Fruit fly (Drosophila melanogaster) whole organism, embryonic: ENCODE data around the gene Ak1.

Experiments
- Atf6 ChIP-seq: fragments of 200-800 bp; sonication (Bioruptor generic); IDR thresholded peaks from 2 replicates; pipeline ENCODE4 v1.3.6; 2022; ENCODE audit warnings: missing biosample characterization, missing genetic modification characterization
- CG10209 ChIP-seq: fragments of 200-800 bp; sonication (Bioruptor generic); optimal IDR thresholded peaks from 3 replicates; lab custom pipeline; 2017; ENCODE audit warnings: missing biosample characterization, mild to moderate bottlenecking, missing genetic modification characterization, missing genetic modification reagents
- CG10321 ChIP-seq: fragments of 200-800 bp; sonication (Bioruptor generic); IDR thresholded peaks from 2 replicates; pipeline ENCODE4 v1.3.6; 2022; ENCODE audit warnings: missing biosample characterization, missing genetic modification characterization
- CG10366 ChIP-seq: fragments of 200-800 bp; sonication (Bioruptor generic); IDR thresholded peaks from 2 replicates; pipeline ENCODE4 v1.3.6; 2022; ENCODE audit warnings: missing biosample characterization, missing genetic modification characterization
- CG10431 ChIP-seq: fragments of 200-800 bp; sonication (Bioruptor generic); optimal IDR thresholded peaks from 3 replicates; lab custom pipeline; 2018; ENCODE audit warnings: missing biosample characterization, mild to moderate bottlenecking, missing genetic modification characterization
- CG10959 ChIP-seq: fragments of 200-800 bp; sonication (Bioruptor generic); IDR thresholded peaks from 2 replicates; pipeline ENCODE4 v1.3.6; 2022; ENCODE audit warnings: missing biosample characterization, missing genetic modification characterization
- CG14441 ChIP-seq: fragments of 200-800 bp; sonication (Bioruptor generic); IDR thresholded peaks from 2 replicates; pipeline ENCODE4 v1.3.6; 2022; ENCODE audit warnings: missing biosample characterization, missing genetic modification characterization
- CG1603 ChIP-seq: fragments of 200-800 bp; sonication (Bioruptor generic); optimal IDR thresholded peaks from 2 replicates; lab custom pipeline; 2019; ENCODE audit warnings: missing biosample characterization, mild to moderate bottlenecking, missing genetic modification characterization, moderate library complexity
- CG16815 ChIP-seq: fragments of 200-800 bp; sonication (Bioruptor generic); optimal IDR thresholded peaks from 3 replicates; lab custom pipeline; 2017; ENCODE audit warnings: missing biosample characterization, mild to moderate bottlenecking, missing genetic modification characterization
- CG17385 ChIP-seq: fragments of 200-800 bp; sonication (Bioruptor generic); optimal IDR thresholded peaks from 3 replicates; lab custom pipeline; 2018; ENCODE audit warnings: missing biosample characterization, mild to moderate bottlenecking, missing genetic modification characterization
- CG30020 ChIP-seq: fragments of 200-800 bp; optimal IDR thresholded peaks from 2 replicates; lab custom pipeline; 2019; ENCODE audit warnings: missing biosample characterization, mild to moderate bottlenecking, missing genetic modification characterization, moderate library complexity
- CG34224 ChIP-seq: fragments of 200-800 bp; sonication (Bioruptor generic); IDR thresholded peaks from 3 replicates; pipeline ENCODE4 v1.3.6; 2022; ENCODE audit warnings: missing biosample characterization, missing genetic modification characterization; ENCODE audit not compliant: partially characterized antibody
- CG3847 ChIP-seq: fragments of 200-800 bp; sonication (Bioruptor generic); IDR thresholded peaks from 2 replicates; pipeline ENCODE4 v1.3.6; 2022; ENCODE audit warnings: missing biosample characterization, missing genetic modification characterization
- CG6654 ChIP-seq: fragments of 200-800 bp; sonication (Bioruptor generic); optimal IDR thresholded peaks from 2 replicates; lab custom pipeline; 2017; ENCODE audit warnings: missing biosample characterization, mild to moderate bottlenecking, missing genetic modification characterization
- CG7372 ChIP-seq: fragments of 200-800 bp; sonication (Bioruptor generic); IDR thresholded peaks from 2 replicates; pipeline ENCODE4 v1.3.6; 2022; ENCODE audit warnings: missing biosample characterization, missing genetic modification characterization
- CG7556 ChIP-seq: fragments of 200-800 bp; sonication (Bioruptor generic); optimal IDR thresholded peaks from 2 replicates; lab custom pipeline; 2017; ENCODE audit warnings: missing biosample characterization, mild to moderate bottlenecking, missing genetic modification characterization
- CG7745 ChIP-seq: fragments of 200-800 bp; sonication (Bioruptor generic); optimal IDR thresholded peaks from 2 replicates; lab custom pipeline; 2018; ENCODE audit warnings: missing biosample characterization, mild to moderate bottlenecking, missing genetic modification characterization, moderate library complexity
- CG8388 ChIP-seq: fragments of 200-800 bp; sonication (Bioruptor generic); optimal IDR thresholded peaks from 2 replicates; lab custom pipeline; 2019; ENCODE audit warnings: missing biosample characterization, mild to moderate bottlenecking, missing genetic modification characterization, moderate library complexity
- Dip2 ChIP-seq: fragments of 200-800 bp; sonication (Bioruptor generic); IDR thresholded peaks from 2 replicates; pipeline ENCODE4 v1.3.6; 2022; ENCODE audit warnings: missing biosample characterization, missing genetic modification characterization
- ERR ChIP-seq: fragments of 200-800 bp; sonication (Bioruptor generic); optimal IDR thresholded peaks from 2 replicates; lab custom pipeline; 2016; ENCODE audit warnings: missing biosample characterization, missing genetic modification characterization
- MTF-1 ChIP-seq: fragments of 200-800 bp; sonication (Bioruptor generic); optimal IDR thresholded peaks from 2 replicates; lab custom pipeline; 2018; ENCODE audit warnings: missing biosample characterization, mild to moderate bottlenecking, missing genetic modification characterization, borderline replicate concordance
- Oli ChIP-seq: fragments of 200-800 bp; sonication (Bioruptor generic); optimal IDR thresholded peaks from 2 replicates; lab custom pipeline; 2018; ENCODE audit warnings: missing biosample characterization, mild to moderate bottlenecking, missing genetic modification characterization, moderate library complexity
- Optix ChIP-seq: fragments of 200-800 bp; sonication (Bioruptor generic); IDR thresholded peaks from 3 replicates; pipeline ENCODE4 v1.3.6; 2022; ENCODE audit warnings: missing biosample characterization, missing genetic modification characterization
- Rx ChIP-seq: fragments of 200-800 bp; sonication (Bioruptor generic); IDR thresholded peaks from 2 replicates; pipeline ENCODE4 v1.3.6; 2022; ENCODE audit warnings: missing biosample characterization, missing genetic modification characterization
- Sox102F ChIP-seq: fragments of 200-800 bp; sonication (Bioruptor generic); optimal IDR thresholded peaks from 2 replicates; lab custom pipeline; 2018; ENCODE audit warnings: missing biosample characterization, mild to moderate bottlenecking, missing genetic modification characterization, moderate library complexity
- Trl ChIP-seq, 3 experiments: fragments of >200 bp in 2 of 3; fragments of 200-800 bp in 1 of 3; sonication (Bioruptor generic) in 1 of 3; optimal IDR thresholded peaks; 2 replicates in 1 of 3; 3 replicates in 2 of 3; lab custom pipeline; 2016 to 2017; ENCODE audit warnings: missing biosample characterization in 1 of 3, missing genetic modification characterization in 1 of 3
- Xrp1 ChIP-seq: fragments of 200-800 bp; sonication (Bioruptor generic); IDR thresholded peaks from 2 replicates; pipeline ENCODE4 v1.3.6; 2022; ENCODE audit warnings: missing biosample characterization, missing genetic modification characterization
- ato ChIP-seq: fragments of 200-800 bp; sonication (Bioruptor generic); IDR thresholded peaks from 2 replicates; pipeline ENCODE4 v1.3.6; 2022; ENCODE audit warnings: missing biosample characterization, missing genetic modification characterization; ENCODE audit not compliant: partially characterized antibody
- cad ChIP-seq: fragments of >200 bp; optimal IDR thresholded peaks from 2 replicates; lab custom pipeline; 2017; ENCODE audit warnings: missing biosample characterization, missing genetic modification characterization
- fru ChIP-seq: fragments of >200 bp; optimal IDR thresholded peaks from 2 replicates; lab custom pipeline; 2017
- gce ChIP-seq: fragments of 200-800 bp; sonication (Bioruptor generic); IDR thresholded peaks from 3 replicates; pipeline ENCODE4 v1.3.6; 2022; ENCODE audit warnings: missing biosample characterization, missing genetic modification characterization
- gfzf ChIP-seq: fragments of 200-800 bp; sonication (Bioruptor generic); optimal IDR thresholded peaks from 2 replicates; lab custom pipeline; 2016; ENCODE audit warnings: missing biosample characterization, mild to moderate bottlenecking, missing genetic modification characterization, moderate library complexity
- gsb-n ChIP-seq: fragments of 200-800 bp; sonication (Bioruptor generic); optimal IDR thresholded peaks from 3 replicates; lab custom pipeline; 2018; ENCODE audit warnings: missing biosample characterization, mild to moderate bottlenecking, missing genetic modification characterization
- jigr1 ChIP-seq: fragments of 200-800 bp; sonication (Bioruptor generic); IDR thresholded peaks from 3 replicates; pipeline ENCODE4 v1.3.6; 2022; ENCODE audit warnings: missing biosample characterization, missing genetic modification characterization
- lmd ChIP-seq: fragments of 200-800 bp; sonication (Bioruptor generic); IDR thresholded peaks from 2 replicates; pipeline ENCODE4 v1.3.6; 2022; ENCODE audit warnings: missing biosample characterization, missing genetic modification characterization
- lola ChIP-seq, 3 experiments: fragments of >200 bp in 2 of 3; fragments of 200-800 bp in 1 of 3; sonication (Bioruptor generic) in 1 of 3; optimal IDR thresholded peaks; 2 replicates each; lab custom pipeline; 2017 to 2019; ENCODE audit warnings: missing biosample characterization in 3 of 3, missing genetic modification characterization in 3 of 3, mild to moderate bottlenecking in 1 of 3, moderate library complexity in 1 of 3
- nerfin-1 ChIP-seq: fragments of 200-800 bp; sonication (Bioruptor generic); optimal IDR thresholded peaks from 3 replicates; lab custom pipeline; 2019; ENCODE audit warnings: missing biosample characterization, mild to moderate bottlenecking, missing genetic modification characterization, moderate library complexity
- odd ChIP-seq: fragments of 200-800 bp; sonication (Bioruptor generic); optimal IDR thresholded peaks from 2 replicates; lab custom pipeline; 2017; ENCODE audit warnings: missing biosample characterization, mild to moderate bottlenecking, missing genetic modification characterization
- pan ChIP-seq, 4 experiments: fragments of >200 bp in 3 of 4; fragments of 200-800 bp in 1 of 4; sonication (Bioruptor generic) in 1 of 4; optimal IDR thresholded peaks in 3 of 4; IDR thresholded peaks in 1 of 4; 2 replicates each; pipeline versions ENCODE4 v1.3.6 to Lab custom; 2017 to 2022; ENCODE audit warnings: missing biosample characterization in 2 of 4, missing genetic modification characterization in 2 of 4, mixed read lengths in 1 of 4
- peb ChIP-seq: fragments of 200-800 bp; sonication (Bioruptor generic); IDR thresholded peaks from 2 replicates; pipeline ENCODE4 v1.3.6; 2022; ENCODE audit warnings: missing biosample characterization, missing genetic modification characterization
- phol ChIP-seq: fragments of 200-800 bp; sonication (Bioruptor generic); optimal IDR thresholded peaks from 3 replicates; lab custom pipeline; 2018; ENCODE audit warnings: missing biosample characterization, mild to moderate bottlenecking, missing genetic modification characterization, moderate library complexity
- pnt ChIP-seq: fragments of 200-800 bp; sonication (Bioruptor generic); optimal IDR thresholded peaks from 3 replicates; lab custom pipeline; 2016; ENCODE audit warnings: missing biosample characterization, missing genetic modification characterization
- sima ChIP-seq: fragments of 200-800 bp; sonication (Bioruptor generic); optimal IDR thresholded peaks from 2 replicates; lab custom pipeline; 2016; ENCODE audit warnings: missing biosample characterization, missing genetic modification characterization
- sisA ChIP-seq: fragments of 200-800 bp; sonication (Bioruptor generic); IDR thresholded peaks from 2 replicates; pipeline ENCODE4 v1.3.6; 2022; ENCODE audit warnings: missing biosample characterization, missing genetic modification characterization
- slbo ChIP-seq: fragments of 200-800 bp; sonication (Bioruptor generic); IDR thresholded peaks from 2 replicates; pipeline ENCODE4 v1.3.6; 2022; ENCODE audit warnings: missing biosample characterization, missing genetic modification characterization
- ssp ChIP-seq: fragments of 200-800 bp; sonication (Bioruptor generic); IDR thresholded peaks from 2 replicates; pipeline ENCODE4 v1.3.6; 2022; ENCODE audit warnings: missing biosample characterization, missing genetic modification characterization
- ttk ChIP-seq: fragments of 200-800 bp; sonication (Bioruptor generic); IDR thresholded peaks from 2 replicates; pipeline ENCODE4 v2.1.2; 2022; ENCODE audit warnings: missing biosample characterization, missing genetic modification characterization
- vnd ChIP-seq: fragments of 200-800 bp; sonication (Bioruptor generic); IDR thresholded peaks from 3 replicates; pipeline ENCODE4 v1.3.6; 2022; ENCODE audit warnings: missing biosample characterization, missing genetic modification characterization; ENCODE audit not compliant: partially characterized antibody
- zen2 ChIP-seq: fragments of 200-800 bp; sonication (Bioruptor generic); IDR thresholded peaks from 3 replicates; pipeline ENCODE4 v1.3.6; 2022; ENCODE audit warnings: missing biosample characterization, missing genetic modification characterization; ENCODE audit not compliant: partially characterized antibody

Gene Ak1

DNA sequence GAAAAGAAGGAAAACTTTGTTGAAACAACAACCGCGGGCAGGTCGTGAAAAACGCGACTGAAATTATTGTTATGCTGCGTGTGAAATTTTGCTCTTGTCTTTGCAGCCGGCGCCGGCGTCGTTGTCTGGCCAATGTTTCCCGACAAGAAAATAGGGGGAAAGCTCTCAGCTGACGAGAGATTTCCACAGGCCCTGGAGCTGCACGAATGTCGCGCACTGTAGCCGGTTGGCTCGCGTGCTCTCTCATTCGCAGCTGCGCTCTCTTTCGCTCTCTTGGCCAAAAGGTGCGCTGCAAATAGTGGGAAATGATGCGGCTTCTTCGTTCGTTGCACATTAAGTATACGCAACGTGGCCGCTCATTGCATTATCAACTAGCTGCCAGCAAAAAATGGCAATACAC lies 40.2 kb downstream of the Ak1 start, which contains the start of gene CG9760 (continued):
- TF ChIP-seq Atf6: peak; percentile 7; the same call in 1 of the 2 replicates
- no peak for TF ChIP-seq vnd (GFP tag; lab: Robert Waterston, UW)
- no peak for TF ChIP-seq CG10431 (GFP tag; lab: Kevin White, UChicago)
- no peak for TF ChIP-seq CG6654 (GFP tag; lab: Kevin White, UChicago)
- peak; percentile 34 for TF ChIP-seq CG8388 (GFP tag; lab: Kevin White, UChicago)
- peak; percentile 5; the same call in 1 of the 2 replicates for TF ChIP-seq sisA (GFP tag; lab: Robert Waterston, UW)
- no peak for TF ChIP-seq odd (GFP tag; lab: Kevin White, UChicago)
- TF ChIP-seq CG14441 (GFP tag; lab: Robert Waterston, UW): peak; percentile 47
- TF ChIP-seq CG34224 (GFP tag; lab: Robert Waterston, UW): no peak
- TF ChIP-seq Sox102F (GFP tag; lab: Kevin White, UChicago): peak; percentile 29
- no peak for TF ChIP-seq nerfin-1 (tag; lab: Kevin White, UChicago)
- peak; percentile 56 to 58 for TF ChIP-seq Trl (optimal IDR thresholded peaks at IDR 0.05; lab: Kevin White, UChicago)
- no peak for TF ChIP-seq Trl (GFP tag; optimal IDR thresholded peaks at IDR 0.05; lab: Kevin White, UChicago)
- TF ChIP-seq ssp (GFP tag; lab: Robert Waterston, UW): 0 out of 2 replicates have a peak, but pooled peaks have one; percentile 11
- peak; percentile 39 for TF ChIP-seq lmd (GFP tag; lab: Robert Waterston, UW)
- TF ChIP-seq CG7556 (GFP tag; lab: Kevin White, UChicago): no peak
- peak; percentile 34 for TF ChIP-seq CG10366
- peak; percentile 12 for TF ChIP-seq Oli (tag; lab: Kevin White, UChicago)
- 0 out of 2 replicates have a peak, but pooled peaks have one; percentile 34 for TF ChIP-seq ttk
- 0 out of 3 replicates have a peak, but pooled peaks have one; percentile 12 for TF ChIP-seq gce
- TF ChIP-seq CG1603 (tag; lab: Kevin White, UChicago): peak; percentile 46
- TF ChIP-seq sima (GFP tag; lab: Kevin White, UChicago): no peak
- TF ChIP-seq slbo (GFP tag; lab: Robert Waterston, UW): peak; percentile 25; the same call in 1 of the 2 replicates
- 0 out of 2 replicates have a peak, but pooled peaks have one; percentile 22 for TF ChIP-seq Rx (GFP tag; lab: Robert Waterston, UW)
- TF ChIP-seq pnt (GFP tag; lab: Kevin White, UChicago): peak; percentile 2

DNA sequence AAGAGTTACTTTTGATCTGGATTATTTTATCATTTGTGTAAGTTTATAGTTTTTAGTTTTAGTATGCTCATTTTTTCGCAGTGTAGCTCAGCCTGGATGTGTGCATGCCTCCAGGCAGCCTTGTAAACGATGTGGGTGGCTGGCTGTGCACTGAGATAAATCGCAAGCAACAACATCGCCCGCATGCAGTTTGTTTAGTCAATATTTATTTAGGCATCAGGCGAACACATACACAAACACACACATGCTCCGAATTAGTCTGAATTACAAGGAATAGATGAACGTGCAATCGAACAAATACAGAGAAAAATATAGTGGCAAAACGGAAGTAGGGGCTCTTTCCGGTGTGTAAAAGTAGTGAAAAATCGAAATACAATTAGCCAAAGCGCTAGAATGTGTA lies 40.8 kb downstream of the Ak1 start:
- no peak for TF ChIP-seq fru
- no peak for TF ChIP-seq MTF-1 (GFP tag; lab: Kevin White, UChicago)
- TF ChIP-seq jigr1: no peak
- no peak for TF ChIP-seq CG10959 (GFP tag; lab: Robert Waterston, UW)
- TF ChIP-seq peb: no peak
- no peak for TF ChIP-seq Optix (GFP tag; lab: Robert Waterston, UW)
- no peak for TF ChIP-seq gsb-n (tag; lab: Kevin White, UChicago)
- TF ChIP-seq Xrp1 (GFP tag; lab: Robert Waterston, UW): no peak
- no peak for TF ChIP-seq CG30020 (tag; lab: Kevin White, UChicago)
- no peak for TF ChIP-seq CG7745 (tag; lab: Kevin White, UChicago)
- no peak for TF ChIP-seq lola (GFP tag; optimal IDR thresholded peaks at IDR 0.05; lab: Kevin White, UChicago)
- TF ChIP-seq cad: no peak
- no peak for TF ChIP-seq gfzf (GFP tag; lab: Kevin White, UChicago)
- TF ChIP-seq CG10209: no peak
- no peak for TF ChIP-seq pan (optimal IDR thresholded peaks at IDR 0.05; lab: Kevin White, UChicago)
- no peak for TF ChIP-seq pan (GFP tag; optimal IDR thresholded peaks at IDR 0.05 in 1 of 2, IDR thresholded peaks at IDR 0.05 in 1 of 2)
- no peak for TF ChIP-seq CG16815 (GFP tag; lab: Kevin White, UChicago)
- TF ChIP-seq Dip2 (GFP tag; lab: Robert Waterston, UW): no peak
- no peak for TF ChIP-seq Sox102F (GFP tag; lab: Kevin White, UChicago)
- peak; percentile 38 for TF ChIP-seq ssp (GFP tag; lab: Robert Waterston, UW)
- TF ChIP-seq CG10321: no peak
- no peak for TF ChIP-seq CG17385
- no peak for TF ChIP-seq ato (GFP tag; lab: Robert Waterston, UW)
- TF ChIP-seq zen2 (GFP tag; lab: Robert Waterston, UW): no peak
- no peak for TF ChIP-seq phol (tag; lab: Kevin White, UChicago)
- TF ChIP-seq CG7372: no peak
- no peak for TF ChIP-seq Trl (optimal IDR thresholded peaks at IDR 0.05; lab: Kevin White, UChicago)
- no peak for TF ChIP-seq Trl (GFP tag; optimal IDR thresholded peaks at IDR 0.05; lab: Kevin White, UChicago)
- no peak for TF ChIP-seq ERR (GFP tag; lab: Kevin White, UChicago)
- TF ChIP-seq CG3847 (GFP tag; lab: Robert Waterston, UW): no peak
